Fruit fly (Drosophila melanogaster): ENCODE results near the gene CG15465.

The CG15465 gene

dm6 chrX:5091757-5092348, 6.3 kb downstream of the CG15465 start:
- TF ChIP-seq ind (GFP tag; optimal IDR thresholded peaks at IDR 0.05), result no peak
- peak; percentile 61 for TF ChIP-seq sd (tag; optimal IDR thresholded peaks at IDR 0.05)
- TF ChIP-seq Sry-β (GFP tag; optimal IDR thresholded peaks at IDR 0.05), result no peak
- TF ChIP-seq CG14860 (GFP tag; IDR thresholded peaks at IDR 0.05; ENCODE audit: partially characterized antibody), result no peak
- no peak for TF ChIP-seq CG12391 (tag; optimal IDR thresholded peaks at IDR 0.05)
- TF ChIP-seq vvl (GFP tag; IDR thresholded peaks at IDR 0.05), result no peak
- no peak for TF ChIP-seq H2.0 (GFP tag; IDR thresholded peaks at IDR 0.05)
- no peak for TF ChIP-seq Lim3 (GFP tag; IDR thresholded peaks at IDR 0.05)
- TF ChIP-seq CG9797 (GFP tag; optimal IDR thresholded peaks at IDR 0.05), result no peak
- TF ChIP-seq CG12155 (GFP tag; optimal IDR thresholded peaks at IDR 0.05), result no peak
- TF ChIP-seq ash1 (GFP tag; optimal IDR thresholded peaks at IDR 0.05), result no peak
- peak in 1 of 2 experiments; percentile 37 for TF ChIP-seq eve (GFP tag; optimal IDR thresholded peaks at IDR 0.05)
- TF ChIP-seq trem (tag; optimal IDR thresholded peaks at IDR 0.05), result no peak
- no peak for TF ChIP-seq CG10321 (GFP tag; IDR thresholded peaks at IDR 0.05)
- TF ChIP-seq CG2889 (GFP tag; IDR thresholded peaks at IDR 0.05), result no peak
- TF ChIP-seq btn (GFP tag; optimal IDR thresholded peaks at IDR 0.05), result no peak
- peak; percentile 32 for TF ChIP-seq Xbp1 (GFP tag; optimal IDR thresholded peaks at IDR 0.05)
- no peak for TF ChIP-seq E2f1 (GFP tag; IDR thresholded peaks at IDR 0.05)
- no peak for TF ChIP-seq CG10267 (tag; optimal IDR thresholded peaks at IDR 0.05)
- TF ChIP-seq HLH4C (GFP tag; IDR thresholded peaks at IDR 0.05; ENCODE audit: partially characterized antibody), result no peak
- no peak for TF ChIP-seq ssp (GFP tag; IDR thresholded peaks at IDR 0.05)
- TF ChIP-seq sqz (GFP tag; optimal IDR thresholded peaks at IDR 0.05), result peak; percentile 50
- TF ChIP-seq ato (GFP tag; IDR thresholded peaks at IDR 0.05; ENCODE audit: partially characterized antibody), result no peak
- TF ChIP-seq HmgZ (tag; optimal IDR thresholded peaks at IDR 0.05), result no peak
- TF ChIP-seq Dref (GFP tag; IDR thresholded peaks at IDR 0.05), result no peak
- TF ChIP-seq sima (GFP tag; optimal IDR thresholded peaks at IDR 0.05), result no peak
- TF ChIP-seq CG1233 (GFP tag; optimal IDR thresholded peaks at IDR 0.05), result no peak
- TF ChIP-seq corto (GFP tag; optimal IDR thresholded peaks at IDR 0.05), result no peak
- no peak for TF ChIP-seq lab (GFP tag; optimal IDR thresholded peaks at IDR 0.05)
- TF ChIP-seq CG8765 (GFP tag; IDR thresholded peaks at IDR 0.05), result no peak
- no peak for TF ChIP-seq CG17829 (tag; optimal IDR thresholded peaks at IDR 0.05)
- TF ChIP-seq CG2202 (tag; optimal IDR thresholded peaks at IDR 0.05), result no peak
- no peak for TF ChIP-seq CG6272 (GFP tag; IDR thresholded peaks at IDR 0.05)
- no peak for TF ChIP-seq CG34376 (GFP tag; optimal IDR thresholded peaks at IDR 0.05)
- no peak for TF ChIP-seq wor (GFP tag; IDR thresholded peaks at IDR 0.05)
- no peak for TF ChIP-seq ro (GFP tag; IDR thresholded peaks at IDR 0.05)
- no peak for TF ChIP-seq CG31441 (GFP tag; IDR thresholded peaks at IDR 0.05)
- TF ChIP-seq az2 (GFP tag; optimal IDR thresholded peaks at IDR 0.05), result no peak
- TF ChIP-seq CG17802 (tag; optimal IDR thresholded peaks at IDR 0.05), result no peak
- peak; percentile 52; the same call in 1 of the 2 replicates for TF ChIP-seq CG32772 (GFP tag; IDR thresholded peaks at IDR 0.05)
- no peak for TF ChIP-seq crc (GFP tag; optimal IDR thresholded peaks at IDR 0.05)
- TF ChIP-seq CG17359 (tag; optimal IDR thresholded peaks at IDR 0.05), result no peak
- peak; percentile 27 for TF ChIP-seq sug (tag; optimal IDR thresholded peaks at IDR 0.05)
- no peak for TF ChIP-seq Doc3 (GFP tag; IDR thresholded peaks at IDR 0.05; ENCODE audit: partially characterized antibody)
- peak; percentile 57 for TF ChIP-seq CG15601 (tag; optimal IDR thresholded peaks at IDR 0.05)
- peak; percentile 27 for TF ChIP-seq grn (GFP tag; optimal IDR thresholded peaks at IDR 0.05)
- TF ChIP-seq exex (tag; optimal IDR thresholded peaks at IDR 0.05), result peak; percentile 8
- peak; percentile 67; the same call in 1 of the 2 replicates for TF ChIP-seq GATAe (GFP tag; conservative IDR thresholded peaks at IDR 0.05)
- TF ChIP-seq Stat92E (GFP tag; optimal IDR thresholded peaks at IDR 0.05), result no peak
- no peak for TF ChIP-seq gt (GFP tag; IDR thresholded peaks at IDR 0.05)
- no peak for TF ChIP-seq Taf1 (GFP tag; IDR thresholded peaks at IDR 0.05)
